Fruit fly (Drosophila melanogaster) whole organism, adult: Measurements from ENCODE around the gene 5-HT2A.

Experiments
- CG12768 ChIP-seq: fragments of 200-800 bp; sonication (Bioruptor generic); optimal IDR thresholded peaks from 2 replicates; lab custom pipeline; 2017; ENCODE audit warnings: missing biosample characterization, missing genetic modification characterization, mild to moderate bottlenecking, moderate library complexity, missing genetic modification reagents
- CG14711 ChIP-seq: fragments of 200-800 bp; sonication (Bioruptor generic); optimal IDR thresholded peaks from 2 replicates; lab custom pipeline; 2018; ENCODE audit warnings: missing biosample characterization, mild to moderate bottlenecking, missing genetic modification characterization, moderate library complexity
- CG1620 ChIP-seq: fragments of 200-800 bp; sonication (Bioruptor generic); optimal IDR thresholded peaks from 2 replicates; lab custom pipeline; 2016; ENCODE audit warnings: missing biosample characterization, missing genetic modification characterization
- CG33017 ChIP-seq: fragments of 200-800 bp; sonication (Bioruptor generic); optimal IDR thresholded peaks from 2 replicates; lab custom pipeline; 2018; ENCODE audit warnings: missing biosample characterization, mild to moderate bottlenecking, missing genetic modification characterization, moderate library complexity
- CG5204 ChIP-seq: fragments of 200-800 bp; sonication (Bioruptor generic); optimal IDR thresholded peaks from 2 replicates; lab custom pipeline; 2016; ENCODE audit warnings: missing biosample characterization, missing genetic modification characterization
- Crg-1 ChIP-seq: fragments of 200-800 bp; sonication (Bioruptor generic); optimal IDR thresholded peaks from 2 replicates; lab custom pipeline; 2016; ENCODE audit warnings: missing biosample characterization, missing genetic modification characterization
- Mnt ChIP-seq: fragments of 200-800 bp; sonication (Bioruptor generic); optimal IDR thresholded peaks from 2 replicates; lab custom pipeline; 2016; ENCODE audit warnings: missing biosample characterization, mild to moderate bottlenecking, missing genetic modification characterization
- bab1 ChIP-seq: fragments of 200-800 bp; sonication (Bioruptor generic); optimal IDR thresholded peaks from 3 replicates; lab custom pipeline; 2019; ENCODE audit warnings: missing biosample characterization, mild to moderate bottlenecking, missing genetic modification characterization, moderate library complexity
- cic ChIP-seq: fragments of 200-800 bp; sonication (Bioruptor generic); optimal IDR thresholded peaks from 2 replicates; lab custom pipeline; 2017; ENCODE audit warnings: missing biosample characterization, mild to moderate bottlenecking, missing genetic modification characterization, moderate library complexity
- kay ChIP-seq: fragments of 200-800 bp; sonication (Bioruptor generic); peaks from one replicate; lab custom pipeline; 2016; ENCODE audit warnings: missing biosample characterization, missing genetic modification characterization, borderline replicate concordance
- ovo ChIP-seq: fragments of 200-800 bp; sonication (Bioruptor generic); optimal IDR thresholded peaks from 2 replicates; lab custom pipeline; 2016; ENCODE audit warnings: missing biosample characterization, missing genetic modification characterization
- pad ChIP-seq: fragments of 200-800 bp; sonication (Bioruptor generic); optimal IDR thresholded peaks from 3 replicates; lab custom pipeline; 2017; ENCODE audit warnings: missing biosample characterization, missing genetic modification characterization, mild to moderate bottlenecking, moderate library complexity, missing genetic modification reagents
- tj ChIP-seq: fragments of 200-800 bp; sonication (Bioruptor generic); optimal IDR thresholded peaks from 3 replicates; lab custom pipeline; 2017; ENCODE audit warnings: missing biosample characterization, mild to moderate bottlenecking, missing genetic modification characterization, moderate library complexity

DNA sequence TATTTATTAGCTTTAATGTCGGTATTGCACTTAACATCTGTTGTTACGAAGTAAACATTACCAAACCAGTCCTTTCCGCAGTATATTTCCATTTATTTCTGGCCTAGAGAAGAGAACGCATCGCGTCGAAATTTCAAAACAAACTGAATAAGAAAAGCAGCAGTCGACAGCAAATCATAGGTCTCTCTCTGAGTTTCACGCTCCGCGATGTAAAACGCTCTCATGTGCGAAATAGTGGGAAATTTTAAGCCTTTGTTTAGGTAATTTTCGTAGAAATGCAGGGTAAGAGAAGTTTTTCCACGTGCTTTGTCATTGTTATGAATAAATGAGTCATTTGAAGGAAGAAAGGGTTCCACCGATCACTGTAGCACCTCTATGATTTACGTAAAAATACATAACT is 13.0 kb upstream of the 5-HT2A start:
- TF ChIP-seq kay (GFP tag; lab: Kevin White, UChicago): no peak
- no peak for TF ChIP-seq tj (GFP tag; lab: Kevin White, UChicago)
- TF ChIP-seq CG1620 (GFP tag; lab: Kevin White, UChicago): no peak
- no peak for TF ChIP-seq CG12768 (GFP tag; lab: Kevin White, UChicago)
- TF ChIP-seq Mnt (GFP tag; lab: Kevin White, UChicago): no peak
- TF ChIP-seq bab1 (GFP tag; lab: Kevin White, UChicago): no peak
- TF ChIP-seq CG5204 (GFP tag; lab: Kevin White, UChicago): no peak
- TF ChIP-seq ovo: no peak
- no peak for TF ChIP-seq pad (GFP tag; lab: Kevin White, UChicago)
- TF ChIP-seq CG14711: no peak
- TF ChIP-seq cic (GFP tag; lab: Kevin White, UChicago): no peak
- TF ChIP-seq CG33017 (tag; lab: Kevin White, UChicago): no peak
- TF ChIP-seq Crg-1 (GFP tag; lab: Kevin White, UChicago): no peak
